Fruit fly (Drosophila melanogaster): ENCODE data around the gene Sry-beta.
A peak's percentile ranks its signal among the peaks of the same experiment; 100 is the strongest.

Sry-beta gene

DNA sequence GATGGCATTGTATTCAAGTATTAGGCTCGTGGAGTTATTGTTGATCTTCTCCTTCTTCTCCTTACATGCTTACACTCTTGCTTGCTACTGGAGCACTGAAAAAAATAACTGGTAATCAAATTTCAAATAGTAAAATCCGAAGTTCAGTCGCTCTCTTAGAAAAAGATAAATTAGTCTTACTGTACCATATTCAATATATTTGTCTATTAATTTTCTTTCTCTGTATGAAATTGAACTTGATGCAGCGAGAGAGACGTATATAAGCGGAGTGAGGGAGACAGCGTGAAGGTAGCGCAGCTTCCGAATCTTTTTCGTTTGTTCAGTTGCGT, 21.6 kb downstream of the Sry-beta start (continued):
- TF ChIP-seq ssp (GFP tag; IDR thresholded peaks at IDR 0.05) (peak; percentile 78), Eip74EF (GFP tag; optimal IDR thresholded peaks at IDR 0.05) (peak in 1 of 2 experiments; percentile 87), CG8089 (GFP tag; optimal IDR thresholded peaks at IDR 0.05) (peak; percentile 71), CoRest (tag; optimal IDR thresholded peaks at IDR 0.05) (peak; percentile 70), Lim3 (GFP tag; IDR thresholded peaks at IDR 0.05) (peak; percentile 74), ase (GFP tag; IDR thresholded peaks at IDR 0.05) (peak; percentile 91), CG12104 (GFP tag; optimal IDR thresholded peaks at IDR 0.05) (peak; percentile 81), CG17385 (GFP tag; optimal IDR thresholded peaks at IDR 0.05) (peak; percentile 70), NFAT (GFP tag; IDR thresholded peaks at IDR 0.05) (peak; percentile 74), CG6272 (GFP tag; IDR thresholded peaks at IDR 0.05) (peak; percentile 72), jing (GFP tag; optimal IDR thresholded peaks at IDR 0.05) (peak; percentile 59), CG18619 (GFP tag; optimal IDR thresholded peaks at IDR 0.05) (peak; percentile 27), CG9797 (GFP tag; optimal IDR thresholded peaks at IDR 0.05) (no peak), Pdp1 (GFP tag; optimal IDR thresholded peaks at IDR 0.05) (peak; percentile 87 to 89), onecut (GFP tag; IDR thresholded peaks at IDR 0.05) (peak; percentile 89), ems (GFP tag; optimal IDR thresholded peaks at IDR 0.05) (peak; percentile 89), sr (GFP tag; IDR thresholded peaks at IDR 0.05) (peak; percentile 83; the same call in 2 of the 3 replicates), CG11085 (GFP tag; IDR thresholded peaks at IDR 0.05) (peak; percentile 38; the same call in 1 of the 2 replicates), CG3847 (GFP tag; IDR thresholded peaks at IDR 0.05) (peak; percentile 59), Scr (GFP tag; IDR thresholded peaks at IDR 0.05; ENCODE audit: partially characterized antibody) (no peak), CG1233 (GFP tag; optimal IDR thresholded peaks at IDR 0.05) (peak; percentile 83), corto (GFP tag; optimal IDR thresholded peaks at IDR 0.05) (peak; percentile 55), CG1832 (GFP tag; optimal IDR thresholded peaks at IDR 0.05) (no peak), knrl (GFP tag; IDR thresholded peaks at IDR 0.05; ENCODE audit: partially characterized antibody) (no peak), CG13624 (GFP tag; optimal IDR thresholded peaks at IDR 0.05) (peak; percentile 83), slbo (GFP tag; IDR thresholded peaks at IDR 0.05) (peak; percentile 79), CG12236 (GFP tag; optimal IDR thresholded peaks at IDR 0.05) (no peak), CG6175 (GFP tag; IDR thresholded peaks at IDR 0.05) (peak; percentile 55; the same call in 1 of the 3 replicates), HHEX (GFP tag; optimal IDR thresholded peaks at IDR 0.05) (peak; percentile 85), CG11093 (GFP tag; IDR thresholded peaks at IDR 0.05) (peak; percentile 82), emc (GFP tag; optimal IDR thresholded peaks at IDR 0.05) (peak; percentile 79), unpg (GFP tag; optimal IDR thresholded peaks at IDR 0.05) (peak; percentile 92), MBD-R2 (GFP tag; IDR thresholded peaks at IDR 0.05) (peak; percentile 74), Ssrp (tag; optimal IDR thresholded peaks at IDR 0.05) (peak; percentile 72), CTCF (GFP tag; optimal IDR thresholded peaks at IDR 0.05) (peak; percentile 48), D (optimal IDR thresholded peaks at IDR 0.05) (no peak), D (GFP tag; optimal IDR thresholded peaks at IDR 0.05) (peak; percentile 93), cas (GFP tag; IDR thresholded peaks at IDR 0.05) (peak; percentile 52; the same call in 1 of the 2 replicates), Sin3A (optimal IDR thresholded peaks at IDR 0.05) (no peak), D19B (GFP tag; optimal IDR thresholded peaks at IDR 0.05) (peak; percentile 50), Ravus (GFP tag; IDR thresholded peaks at IDR 0.05) (peak; percentile 72), dpn (GFP tag; optimal IDR thresholded peaks at IDR 0.05) (peak; percentile 77 to 90), tll (GFP tag; optimal IDR thresholded peaks at IDR 0.05) (no peak), nmo (GFP tag; optimal IDR thresholded peaks at IDR 0.05) (peak; percentile 94), CG6654 (GFP tag; optimal IDR thresholded peaks at IDR 0.05) (peak; percentile 68), danr (GFP tag; IDR thresholded peaks at IDR 0.05) (peak; percentile 85), CG15479 (GFP tag; optimal IDR thresholded peaks at IDR 0.05) (no peak), MTF-1 (GFP tag; optimal IDR thresholded peaks at IDR 0.05; ENCODE audit: borderline replicate concordance) (peak; percentile 77), CG3995 (GFP tag; optimal IDR thresholded peaks at IDR 0.05) (no peak), CG13424 (tag; optimal IDR thresholded peaks at IDR 0.05) (peak; percentile 79), CG2199 (GFP tag; IDR thresholded peaks at IDR 0.05) (peak; percentile 95), so (GFP tag; IDR thresholded peaks at IDR 0.05) (peak; percentile 93)

All from whole organism, embryonic.